Worm (Caenorhabditis elegans): ENCODE results near the gene str-229.

The str-229 gene

DNA sequence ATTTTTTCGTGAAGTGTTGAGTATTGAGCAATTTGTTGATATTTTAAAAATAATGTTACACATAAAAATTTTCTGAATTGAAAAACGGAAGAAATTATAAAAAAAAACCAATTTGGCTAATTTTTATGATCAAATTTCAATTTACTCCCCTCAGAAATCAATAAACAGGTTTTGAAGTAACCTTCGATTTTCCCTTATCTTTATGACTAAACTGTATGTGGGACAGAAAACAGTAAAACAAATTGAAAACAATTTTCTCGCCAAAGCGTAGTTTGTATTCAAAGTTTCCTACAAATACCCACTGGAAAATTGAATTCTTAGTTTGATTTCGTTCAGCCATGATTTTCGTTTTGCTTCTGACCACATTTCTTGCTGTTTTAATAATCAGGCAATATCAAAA lies 36.4 kb upstream of the str-229 start, which contains the start of gene cyp-35B1:
cyp-35B1 (plus strand) TSS at position 244 of the 400 bp plus-strand sequence.
- no peak for TF ChIP-seq zip-8 (tag; optimal IDR thresholded peaks at IDR 0.05)
- no peak for TF ChIP-seq unc-120 (tag; optimal IDR thresholded peaks at IDR 0.05; ENCODE audit: poor library complexity, severe bottlenecking)
- TF ChIP-seq mls-2 (tag; optimal IDR thresholded peaks at IDR 0.05), result no peak
- no peak for TF ChIP-seq drap-1 (GFP tag; optimal IDR thresholded peaks at IDR 0.05)
- TF ChIP-seq sem-2 (GFP tag; optimal IDR thresholded peaks at IDR 0.05), result no peak
- TF ChIP-seq nhr-28 (tag; optimal IDR thresholded peaks at IDR 0.05), result no peak
- no peak for TF ChIP-seq nhr-12 (tag; optimal IDR thresholded peaks at IDR 0.05)
- TF ChIP-seq bed-3 (GFP tag; optimal IDR thresholded peaks at IDR 0.05), result no peak
- TF ChIP-seq elt-3 (tag; optimal IDR thresholded peaks at IDR 0.05), result no peak
- TF ChIP-seq lin-13 (tag; optimal IDR thresholded peaks at IDR 0.05), result no peak
- no peak for TF ChIP-seq M03D4.4 (tag; optimal IDR thresholded peaks at IDR 0.05)
- TF ChIP-seq tbx-8 (GFP tag; optimal IDR thresholded peaks at IDR 0.05), result no peak
- no peak for TF ChIP-seq lsy-2 (tag; optimal IDR thresholded peaks at IDR 0.05)
- no peak for TF ChIP-seq mep-1 (tag; optimal IDR thresholded peaks at IDR 0.05)
- no peak for TF ChIP-seq ceh-83 (GFP tag; optimal IDR thresholded peaks at IDR 0.05)
- TF ChIP-seq nhr-76 (tag; optimal IDR thresholded peaks at IDR 0.05), result no peak

DNA sequence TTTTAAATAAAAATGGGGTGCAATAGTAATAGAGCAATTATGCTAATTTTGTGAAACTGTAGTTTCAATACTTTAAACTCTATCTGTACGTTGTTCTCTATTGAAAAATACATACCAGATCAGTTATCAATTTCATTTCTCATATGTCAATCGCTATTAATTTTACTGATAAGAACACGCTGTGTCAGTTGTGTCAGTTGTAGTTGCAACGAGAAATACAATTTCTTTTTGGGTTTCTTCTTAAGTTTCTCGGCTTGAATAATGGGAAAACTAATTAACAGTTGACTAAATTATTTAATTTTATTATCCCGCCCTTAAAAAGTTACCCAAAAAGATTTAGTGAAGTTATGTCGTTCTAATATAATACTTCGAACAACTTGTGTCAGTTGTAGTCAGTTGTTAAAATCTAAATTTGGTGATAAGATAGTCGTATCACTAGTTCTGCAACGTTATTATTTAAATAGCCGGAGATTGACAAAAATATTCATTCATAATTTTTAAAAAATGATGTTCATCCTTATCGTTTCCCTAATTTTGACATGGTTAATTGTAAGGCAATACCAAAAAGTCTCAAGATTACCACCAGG lies 33.6 kb upstream of the str-229 start, which contains the start of gene cyp-35A5:
cyp-35A5 (plus strand) TSS at position 435 of the 587 bp plus-strand sequence.
- TF ChIP-seq lin-13 (tag; optimal IDR thresholded peaks at IDR 0.05), result no peak
- TF ChIP-seq mls-2 (tag; optimal IDR thresholded peaks at IDR 0.05), result no peak
- no peak for TF ChIP-seq pha-4 (tag; optimal IDR thresholded peaks at IDR 0.05)

DNA sequence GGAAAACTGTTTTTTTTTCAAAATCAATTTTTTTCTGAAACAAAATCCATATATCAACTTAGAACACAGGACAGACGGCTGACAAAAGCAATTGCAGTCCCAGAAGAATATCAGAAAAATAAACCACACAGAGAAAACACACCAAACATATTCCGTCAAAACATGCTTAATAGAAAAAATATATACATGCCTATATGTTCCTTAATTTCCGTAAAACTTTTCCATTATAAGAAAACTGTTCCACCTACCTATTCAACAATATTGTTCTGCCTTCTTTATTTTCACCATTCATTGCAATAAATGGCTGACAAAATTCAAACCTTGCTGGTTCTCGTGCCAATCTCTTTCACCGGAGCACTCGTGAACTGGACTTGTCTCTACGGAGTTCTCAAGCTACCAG lies 29.0 kb upstream of the str-229 start, which contains the start of gene srx-63:
srx-63 (plus strand) TSS at position 301 of the 400 bp plus-strand sequence.
- no peak for TF ChIP-seq sptf-1 (tag; optimal IDR thresholded peaks at IDR 0.05)
- no peak for TF ChIP-seq blmp-1 (tag; optimal IDR thresholded peaks at IDR 0.05)
- TF ChIP-seq lsy-2 (tag; optimal IDR thresholded peaks at IDR 0.05), result no peak
- no peak for TF ChIP-seq zip-8 (tag; optimal IDR thresholded peaks at IDR 0.05)
- TF ChIP-seq M03D4.4 (tag; optimal IDR thresholded peaks at IDR 0.05), result no peak
- TF ChIP-seq sem-2 (GFP tag; optimal IDR thresholded peaks at IDR 0.05), result no peak
- TF ChIP-seq ceh-43 (GFP tag; optimal IDR thresholded peaks at IDR 0.05), result no peak
- TF ChIP-seq mab-5 (tag; optimal IDR thresholded peaks at IDR 0.05), result no peak
- TF ChIP-seq ceh-83 (GFP tag; optimal IDR thresholded peaks at IDR 0.05), result no peak
- TF ChIP-seq mls-2 (tag; optimal IDR thresholded peaks at IDR 0.05), result no peak
- no peak for TF ChIP-seq elt-1 (tag; optimal IDR thresholded peaks at IDR 0.05; ENCODE audit: borderline replicate concordance, insufficient read depth)
- no peak for TF ChIP-seq ceh-39 (tag; optimal IDR thresholded peaks at IDR 0.05)
- no peak for TF ChIP-seq nhr-12 (tag; optimal IDR thresholded peaks at IDR 0.05)

DNA sequence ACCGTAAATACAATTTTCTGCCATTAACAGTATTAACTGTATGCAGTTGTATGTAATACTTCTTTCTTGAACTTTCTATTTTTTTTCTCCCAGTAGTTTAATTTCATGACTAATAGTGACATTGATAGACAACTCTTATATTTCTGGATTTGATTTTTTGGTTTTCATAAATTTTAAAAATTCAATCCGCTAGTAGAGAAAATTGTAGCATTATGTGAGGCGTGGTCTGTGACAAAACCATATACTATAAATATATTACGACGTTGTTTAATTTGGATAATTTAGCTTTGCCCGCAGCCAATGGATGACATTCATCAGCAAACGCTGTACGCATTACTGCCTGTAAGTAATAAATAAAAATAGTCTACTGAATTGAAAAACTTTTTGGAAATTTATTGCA lies 26.7 kb upstream of the str-229 start, which contains the start of gene srx-64:
srx-64 (plus strand) TSS at position 301 of the 400 bp plus-strand sequence.
- no peak for TF ChIP-seq cnd-1 (tag; optimal IDR thresholded peaks at IDR 0.05)
- no peak for TF ChIP-seq pha-4 (tag; optimal IDR thresholded peaks at IDR 0.05)
- no peak for TF ChIP-seq nhr-76 (tag; optimal IDR thresholded peaks at IDR 0.05)
- TF ChIP-seq sptf-1 (tag; optimal IDR thresholded peaks at IDR 0.05), result no peak
- TF ChIP-seq nhr-2 (tag; optimal IDR thresholded peaks at IDR 0.05), result no peak
- TF ChIP-seq ceh-83 (GFP tag; optimal IDR thresholded peaks at IDR 0.05), result no peak
- TF ChIP-seq zip-8 (tag; optimal IDR thresholded peaks at IDR 0.05), result no peak
- no peak for TF ChIP-seq elt-1 (tag; optimal IDR thresholded peaks at IDR 0.05; ENCODE audit: borderline replicate concordance, insufficient read depth)
- no peak for TF ChIP-seq bed-3 (GFP tag; optimal IDR thresholded peaks at IDR 0.05)
- no peak for TF ChIP-seq ceh-43 (GFP tag; optimal IDR thresholded peaks at IDR 0.05)

ce11 chrV:3927522-3927921 lies 25.2 kb upstream of the str-229 start:
- TF ChIP-seq bed-3 (GFP tag; optimal IDR thresholded peaks at IDR 0.05) (no peak), zip-8 (tag; optimal IDR thresholded peaks at IDR 0.05) (no peak), hlh-1 (tag; optimal IDR thresholded peaks at IDR 0.05) (no peak), tbx-8 (GFP tag; optimal IDR thresholded peaks at IDR 0.05) (no peak)

ce11 chrV:3922547-3922946 lies 20.2 kb upstream of the str-229 start:
- TF ChIP-seq cnd-1 (tag; optimal IDR thresholded peaks at IDR 0.05) (no peak), ceh-39 (tag; optimal IDR thresholded peaks at IDR 0.05) (no peak), ceh-83 (GFP tag; optimal IDR thresholded peaks at IDR 0.05) (no peak), nhr-237 (tag; optimal IDR thresholded peaks at IDR 0.05) (no peak), elt-3 (tag; optimal IDR thresholded peaks at IDR 0.05) (no peak), unc-39 (tag; optimal IDR thresholded peaks at IDR 0.05) (no peak), flh-1 (GFP tag; optimal IDR thresholded peaks at IDR 0.05) (no peak), nhr-28 (tag; optimal IDR thresholded peaks at IDR 0.05) (no peak), tbx-8 (GFP tag; optimal IDR thresholded peaks at IDR 0.05) (no peak), mep-1 (tag; optimal IDR thresholded peaks at IDR 0.05) (no peak), nhr-12 (tag; optimal IDR thresholded peaks at IDR 0.05) (no peak), ham-2 (GFP tag; optimal IDR thresholded peaks at IDR 0.05) (no peak), ceh-43 (GFP tag; optimal IDR thresholded peaks at IDR 0.05) (no peak), M03D4.4 (tag; optimal IDR thresholded peaks at IDR 0.05) (no peak), pha-4 (tag; optimal IDR thresholded peaks at IDR 0.05) (no peak)
